Worm (Caenorhabditis elegans): ENCODE measurements around the gene swt-3.

Gene swt-3

DNA sequence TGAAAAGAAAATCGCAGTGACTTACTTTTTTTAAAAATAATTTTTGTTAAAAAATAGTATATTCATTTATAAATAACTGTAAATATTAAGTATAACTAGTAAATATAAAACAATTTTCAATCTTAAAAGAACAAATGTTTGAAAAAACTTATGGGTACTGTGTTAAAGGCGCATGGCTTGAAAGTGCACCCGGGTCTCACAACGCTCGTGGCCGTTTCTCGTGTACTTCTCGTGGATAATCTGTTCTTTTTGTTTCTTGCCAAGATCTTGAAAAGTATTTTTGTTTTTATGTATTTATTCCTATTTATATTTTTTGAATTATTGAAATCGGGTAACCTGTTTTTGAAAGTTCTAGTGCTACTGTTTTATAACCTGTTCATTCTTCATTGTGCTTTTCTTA, 14.4 kb downstream of the swt-3 start (continued):
- TF ChIP-seq F39B2.1 (GFP tag; IDR thresholded peaks at IDR 0.05) (no peak), F23B12.7 (tag; optimal IDR thresholded peaks at IDR 0.05; ENCODE audit: insufficient read depth) (peak; percentile 37), hmg-20 (GFP tag; IDR thresholded peaks at IDR 0.05) (no peak), nfya-2 (GFP tag; IDR thresholded peaks at IDR 0.05) (no peak), B0035.1 (tag; optimal IDR thresholded peaks at IDR 0.05) (no peak), lsy-27 (tag; optimal IDR thresholded peaks at IDR 0.05; ENCODE audit: borderline replicate concordance, insufficient read depth) (no peak), mel-28 (tag; optimal IDR thresholded peaks at IDR 0.05; ENCODE audit: borderline replicate concordance) (no peak), egrh-3 (GFP tag; IDR thresholded peaks at IDR 0.05) (no peak), sdz-38 (tag; optimal IDR thresholded peaks at IDR 0.05) (no peak), dox-1 (GFP tag; IDR thresholded peaks at IDR 0.05) (no peak), bed-2 (GFP tag; IDR thresholded peaks at IDR 0.05) (no peak), F57C9.4 (tag; optimal IDR thresholded peaks at IDR 0.05) (no peak), B0019.2 (GFP tag; conservative IDR thresholded peaks at IDR 0.05) (no peak), lin-26 (GFP tag; IDR thresholded peaks at IDR 0.05) (no peak), aptf-2 (GFP tag; conservative IDR thresholded peaks at IDR 0.05) (no peak), snpc-1.1 (tag; optimal IDR thresholded peaks at IDR 0.05; ENCODE audit: insufficient read depth) (no peak), bed-1 (GFP tag; IDR thresholded peaks at IDR 0.05) (no peak), F10E7.11 (tag; optimal IDR thresholded peaks at IDR 0.05) (no peak), attf-3 (GFP tag; conservative IDR thresholded peaks at IDR 0.05) (peak; percentile 60; the same call in 1 of the 2 replicates), ztf-28 (GFP tag; IDR thresholded peaks at IDR 0.05) (no peak), F33H1.4 (GFP tag; IDR thresholded peaks at IDR 0.05) (peak; percentile 95), mes-4 (tag; optimal IDR thresholded peaks at IDR 0.05) (no peak), nhr-80 (tag; optimal IDR thresholded peaks at IDR 0.05) (no peak), nhr-27 (tag; optimal IDR thresholded peaks at IDR 0.05) (no peak), Y53F4B.3 (GFP tag; IDR thresholded peaks at IDR 0.05) (no peak), C17E4.6 (GFP tag; IDR thresholded peaks at IDR 0.05) (no peak), efl-1 (GFP tag; optimal IDR thresholded peaks at IDR 0.05) (peak; percentile 16)

- TF ChIP-seq F33H1.4 (GFP tag; IDR thresholded peaks at IDR 0.05) (no peak), mel-28 (tag; optimal IDR thresholded peaks at IDR 0.05; ENCODE audit: borderline replicate concordance) (no peak), nfya-2 (GFP tag; IDR thresholded peaks at IDR 0.05) (no peak), tbx-9 (tag; optimal IDR thresholded peaks at IDR 0.05; ENCODE audit: borderline replicate concordance) (no peak), rcor-1 (GFP tag; IDR thresholded peaks at IDR 0.05) (no peak), ceh-100 (GFP tag; IDR thresholded peaks at IDR 0.05) (no peak), ekl-4 (GFP tag; IDR thresholded peaks at IDR 0.05) (no peak), snpc-4 (GFP tag; optimal IDR thresholded peaks at IDR 0.05) (no peak), snpc-4 (tag; optimal IDR thresholded peaks at IDR 0.05) (no peak), sdz-38 (tag; optimal IDR thresholded peaks at IDR 0.05) (no peak), mes-4 (tag; optimal IDR thresholded peaks at IDR 0.05) (no peak), die-1 (tag; optimal IDR thresholded peaks at IDR 0.05) (no peak), aptf-3 (GFP tag; IDR thresholded peaks at IDR 0.05) (no peak), unc-130 (GFP tag; optimal IDR thresholded peaks at IDR 0.05) (no peak), cebp-2 (GFP tag; IDR thresholded peaks at IDR 0.05) (no peak), ztf-6 (GFP tag; IDR thresholded peaks at IDR 0.05) (no peak)
Measured at ce11 chrIV:10765053-10765452, 15.4 kb downstream of the swt-3 start, which contains the start of gene T25B9.12. Gene T25B9.12, plus strand, starts transcription at chrIV:10765353.
